Worm (Caenorhabditis elegans): Measurements from ENCODE around the gene ets-5.

- no peak for TF ChIP-seq flt-1 (GFP tag; IDR thresholded peaks at IDR 0.05)
- no peak for TF ChIP-seq ztf-29 (GFP tag; IDR thresholded peaks at IDR 0.05)
- no peak for TF ChIP-seq med-1 (GFP tag; optimal IDR thresholded peaks at IDR 0.05; ENCODE audit: insufficient read depth)
- TF ChIP-seq ztf-23 (GFP tag; IDR thresholded peaks at IDR 0.05): no peak
- TF ChIP-seq tab-1 (GFP tag; IDR thresholded peaks at IDR 0.05): no peak
- TF ChIP-seq klf-2 (GFP tag; conservative IDR thresholded peaks at IDR 0.05): no peak
- no peak for TF ChIP-seq T22C8.4 (GFP tag; IDR thresholded peaks at IDR 0.05)
- TF ChIP-seq ref-1 (GFP tag; conservative IDR thresholded peaks at IDR 0.05): no peak
- no peak for TF ChIP-seq cog-1 (tag; optimal IDR thresholded peaks at IDR 0.05)
Observed at ce11 chrX:5093997-5094396, 9.7 kb upstream of the ets-5 start.

Data from whole organism, midembryonic.